Fruit fly (Drosophila melanogaster) whole organism, wandering third instar larva: ENCODE measurements around the gene Or33a.

Experiments used
- CG9705 ChIP-seq: fragments of 200-800 bp; sonication (Bioruptor generic); optimal IDR thresholded peaks from 2 replicates; lab custom pipeline; 2018; ENCODE audit warnings: missing biosample characterization, mild to moderate bottlenecking, missing genetic modification characterization
- Myc ChIP-seq: fragments of >200 bp; optimal IDR thresholded peaks from 2 replicates; lab custom pipeline; 2017
- OdsH ChIP-seq: fragments of 200-800 bp; sonication (Bioruptor generic); optimal IDR thresholded peaks from 2 replicates; lab custom pipeline; 2016; ENCODE audit warnings: missing biosample characterization, mild to moderate bottlenecking, missing genetic modification characterization
- Rel ChIP-seq, 2 experiments: fragments of 200-800 bp; sonication (Bioruptor generic) in 1 of 2; optimal IDR thresholded peaks; 2 replicates in 1 of 2; 3 replicates in 1 of 2; lab custom pipeline; 2016 to 2019; ENCODE audit warnings: mild to moderate bottlenecking in 2 of 2, missing biosample characterization in 2 of 2, missing genetic modification characterization in 2 of 2, moderate library complexity in 1 of 2
- br ChIP-seq: fragments of 200-800 bp; sonication (Bioruptor generic); optimal IDR thresholded peaks from 2 replicates; lab custom pipeline; 2016; ENCODE audit warnings: missing biosample characterization, missing genetic modification characterization
- brk ChIP-seq: fragments of 200-800 bp; sonication (Bioruptor generic); optimal IDR thresholded peaks from 2 replicates; lab custom pipeline; 2016; ENCODE audit warnings: missing biosample characterization, mild to moderate bottlenecking, missing genetic modification characterization
- foxo ChIP-seq, 2 experiments: fragments of 200-800 bp; sonication (Bioruptor generic); optimal IDR thresholded peaks; 2 replicates in 1 of 2; 3 replicates in 1 of 2; lab custom pipeline; 2016 to 2017; ENCODE audit warnings: missing biosample characterization in 2 of 2, missing genetic modification characterization in 2 of 2
- fru ChIP-seq: fragments of 200-800 bp; sonication (Bioruptor generic); optimal IDR thresholded peaks from 3 replicates; lab custom pipeline; 2016; ENCODE audit warnings: missing biosample characterization, mild to moderate bottlenecking, missing genetic modification characterization
- h ChIP-seq: fragments of 200-800 bp; sonication (Bioruptor generic); optimal IDR thresholded peaks from 3 replicates; lab custom pipeline; 2016; ENCODE audit warnings: missing biosample characterization, mild to moderate bottlenecking, missing genetic modification characterization
- lola ChIP-seq: fragments of >200 bp; optimal IDR thresholded peaks from 2 replicates; lab custom pipeline; 2017; ENCODE audit warnings: missing biosample characterization, missing genetic modification characterization
- pan ChIP-seq: fragments of >200 bp; optimal IDR thresholded peaks from 2 replicates; lab custom pipeline; 2017
- psq ChIP-seq: fragments of 200-800 bp; sonication (Bioruptor generic); optimal IDR thresholded peaks from 3 replicates; lab custom pipeline; 2017; ENCODE audit warnings: missing biosample characterization, mild to moderate bottlenecking, missing genetic modification characterization, moderate library complexity
- usp ChIP-seq: fragments of >200 bp; optimal IDR thresholded peaks from 2 replicates; lab custom pipeline; 2017; ENCODE audit warnings: missing biosample characterization, missing genetic modification characterization
- woc ChIP-seq: sonication (Bioruptor generic); optimal IDR thresholded peaks from 2 replicates; lab custom pipeline; 2016; ENCODE audit warnings: missing biosample characterization, mild to moderate bottlenecking, missing genetic modification characterization

DNA sequence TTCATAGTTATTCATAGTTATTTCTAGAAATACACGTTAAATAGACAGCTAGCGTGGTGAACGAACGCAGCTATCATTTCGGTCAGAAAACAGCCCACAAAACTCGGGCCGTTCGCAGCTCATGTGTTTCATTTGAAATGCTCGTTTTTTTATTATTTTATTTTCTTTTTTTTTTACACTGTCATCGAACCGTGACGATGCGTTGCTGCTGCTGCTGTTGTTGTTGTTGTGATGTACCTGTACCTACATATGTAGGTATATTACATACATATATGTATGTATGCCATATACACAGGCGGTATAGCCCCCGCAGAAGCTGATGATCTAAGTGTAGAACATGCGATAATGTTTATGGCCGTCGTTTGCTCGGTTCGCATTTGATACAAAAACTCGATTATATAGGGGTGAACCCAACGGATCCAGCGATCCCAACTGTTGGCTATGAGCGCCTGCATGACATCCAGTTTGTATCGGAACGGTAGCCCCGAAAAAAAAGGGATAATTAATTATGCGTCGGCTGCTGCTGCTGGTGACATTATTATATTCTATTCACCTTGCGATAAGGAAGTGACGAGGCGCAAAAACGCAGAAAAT lies 38.9 kb downstream of the Or33a start:
- no peak for TF ChIP-seq psq (GFP tag; lab: Kevin White, UChicago)
- no peak for TF ChIP-seq fru (GFP tag; lab: Kevin White, UChicago)
- no peak for TF ChIP-seq Myc (lab: Kevin White, UChicago)
- no peak for TF ChIP-seq brk
- no peak for TF ChIP-seq lola (GFP tag; lab: Kevin White, UChicago)
- no peak for TF ChIP-seq Rel (GFP tag; optimal IDR thresholded peaks at IDR 0.05; lab: Kevin White, UChicago)
- TF ChIP-seq Rel (tag; optimal IDR thresholded peaks at IDR 0.05; lab: Kevin White, UChicago) = no peak
- no peak for TF ChIP-seq foxo (GFP tag; optimal IDR thresholded peaks at IDR 0.05; lab: Kevin White, UChicago)
- TF ChIP-seq woc (GFP tag; lab: Kevin White, UChicago) = no peak
- TF ChIP-seq usp (GFP tag; lab: Kevin White, UChicago) = no peak
- no peak for TF ChIP-seq h (GFP tag; lab: Kevin White, UChicago)
- no peak for TF ChIP-seq br
- no peak for TF ChIP-seq pan (lab: Kevin White, UChicago)
- no peak for TF ChIP-seq CG9705
- TF ChIP-seq OdsH (GFP tag; lab: Kevin White, UChicago) = no peak
